Fruit fly (Drosophila melanogaster): ENCODE results near the gene CG8620.

CG8620 gene

dm6 chr3L:7122136-7122535 is 35.8 kb upstream of the CG8620 start:
- TF ChIP-seq CG6654 (GFP tag; optimal IDR thresholded peaks at IDR 0.05), result no peak
- TF ChIP-seq Ptx1 (GFP tag; IDR thresholded peaks at IDR 0.05), result no peak
- no peak for TF ChIP-seq CG7963 (GFP tag; IDR thresholded peaks at IDR 0.05; ENCODE audit: partially characterized antibody)
- TF ChIP-seq Ets65A (GFP tag), result peak; percentile 91
- TF ChIP-seq HLH3B (GFP tag; IDR thresholded peaks at IDR 0.05), result no peak
- TF ChIP-seq Spps (tag; optimal IDR thresholded peaks at IDR 0.05), result no peak
- TF ChIP-seq ara (GFP tag; IDR thresholded peaks at IDR 0.05), result no peak

- TF ChIP-seq zfh1 (GFP tag; IDR thresholded peaks at IDR 0.05), result no peak
- TF ChIP-seq ap (GFP tag; IDR thresholded peaks at IDR 0.05), result no peak
- peak; percentile 40 for TF ChIP-seq HmgZ (tag; optimal IDR thresholded peaks at IDR 0.05)
- no peak for TF ChIP-seq klu (GFP tag; IDR thresholded peaks at IDR 0.05)
- no peak for TF ChIP-seq so (GFP tag; IDR thresholded peaks at IDR 0.05)
- TF ChIP-seq CG12659 (GFP tag; optimal IDR thresholded peaks at IDR 0.05), result peak; percentile 56
- TF ChIP-seq Kr (GFP tag; optimal IDR thresholded peaks at IDR 0.05), result no peak
- no peak for TF ChIP-seq CG6689 (GFP tag; IDR thresholded peaks at IDR 0.05)
- TF ChIP-seq HLH4C (GFP tag; IDR thresholded peaks at IDR 0.05; ENCODE audit: partially characterized antibody), result peak; percentile 81
- peak; percentile 76 for TF ChIP-seq trem (tag; optimal IDR thresholded peaks at IDR 0.05)
- TF ChIP-seq Xbp1 (GFP tag; optimal IDR thresholded peaks at IDR 0.05), result no peak
- no peak for TF ChIP-seq Vsx1 (GFP tag; optimal IDR thresholded peaks at IDR 0.05)
- TF ChIP-seq CG18262 (tag; optimal IDR thresholded peaks at IDR 0.05), result no peak
- TF ChIP-seq CG1603 (tag; optimal IDR thresholded peaks at IDR 0.05), result peak; percentile 71
- no peak for TF ChIP-seq ERR (GFP tag; optimal IDR thresholded peaks at IDR 0.05)
- TF ChIP-seq Scr (GFP tag; IDR thresholded peaks at IDR 0.05; ENCODE audit: partially characterized antibody), result peak; percentile 65
- no peak for TF ChIP-seq nau (GFP tag; optimal IDR thresholded peaks at IDR 0.05)
- no peak for TF ChIP-seq trh (GFP tag; optimal IDR thresholded peaks at IDR 0.05)
- TF ChIP-seq MBD-R2 (GFP tag; IDR thresholded peaks at IDR 0.05), result peak; percentile 69
- peak; percentile 55 for TF ChIP-seq nmo (GFP tag; optimal IDR thresholded peaks at IDR 0.05)
- 0 out of 3 replicates have a peak, but pooled peaks have one; percentile 11 for TF ChIP-seq mld (GFP tag; IDR thresholded peaks at IDR 0.05; ENCODE audit: partially characterized antibody)
- TF ChIP-seq CG31365 (tag; optimal IDR thresholded peaks at IDR 0.05), result no peak
- TF ChIP-seq inv (GFP tag; IDR thresholded peaks at IDR 0.05; ENCODE audit: partially characterized antibody), result peak; percentile 33; the same call in 1 of the 2 replicates
- TF ChIP-seq ewg (GFP tag; optimal IDR thresholded peaks at IDR 0.05), result peak; percentile 47
- 0 out of 2 replicates have a peak, but pooled peaks have one; percentile 4 for TF ChIP-seq Rfx (GFP tag; IDR thresholded peaks at IDR 0.05)
- TF ChIP-seq Lpt (GFP tag; optimal IDR thresholded peaks at IDR 0.05), result no peak
- TF ChIP-seq CG10979 (tag; optimal IDR thresholded peaks at IDR 0.05), result peak; percentile 14
- no peak for TF ChIP-seq Drgx (GFP tag; IDR thresholded peaks at IDR 0.05)
- no peak for TF ChIP-seq CG11696 (GFP tag; IDR thresholded peaks at IDR 0.05)
- TF ChIP-seq sc (optimal IDR thresholded peaks at IDR 0.05), result no peak
- no peak for TF ChIP-seq sc (GFP tag; optimal IDR thresholded peaks at IDR 0.05)
- peak; percentile 66; the same call in 1 of the 2 replicates for TF ChIP-seq Bgb (GFP tag; IDR thresholded peaks at IDR 0.05; ENCODE audit: partially characterized antibody)
- peak; percentile 54 for TF ChIP-seq tna (GFP tag; IDR thresholded peaks at IDR 0.05; ENCODE audit: partially characterized antibody)
- TF ChIP-seq NC2α (GFP tag; optimal IDR thresholded peaks at IDR 0.05), result no peak
- TF ChIP-seq CG12299 (tag; optimal IDR thresholded peaks at IDR 0.05), result peak; percentile 51
- TF ChIP-seq Sry-δ (GFP tag; optimal IDR thresholded peaks at IDR 0.05), result peak; percentile 97
- TF ChIP-seq YL-1 (GFP tag; optimal IDR thresholded peaks at IDR 0.05), result peak; percentile 86
- TF ChIP-seq CG7271 (tag; optimal IDR thresholded peaks at IDR 0.05), result no peak
- TF ChIP-seq hbn (GFP tag; IDR thresholded peaks at IDR 0.05; ENCODE audit: partially characterized antibody), result 0 out of 2 replicates have a peak, but pooled peaks have one; percentile 52
- TF ChIP-seq CG3281 (GFP tag; optimal IDR thresholded peaks at IDR 0.05), result peak; percentile 2
- TF ChIP-seq Atf-2 (GFP tag; optimal IDR thresholded peaks at IDR 0.05), result no peak
- no peak for TF ChIP-seq dati (GFP tag; IDR thresholded peaks at IDR 0.05)
Measured at dm6 chr3L:7125289-7125955, 32.5 kb upstream of the CG8620 start, which contains the start of the genes msl-3 and BBS1. Gene msl-3, minus strand, starts transcription at chr3L:7125533. Gene BBS1, plus strand, starts transcription at chr3L:7125905.
